Fruit fly (Drosophila melanogaster) whole organism, adult: Measurements from ENCODE around the gene Unr.

ENCODE experiments used
- CG33017 ChIP-seq: fragments of 200-800 bp; sonication (Bioruptor generic); optimal IDR thresholded peaks from 2 replicates; lab custom pipeline; 2018; ENCODE audit warnings: missing biosample characterization, mild to moderate bottlenecking, missing genetic modification characterization, moderate library complexity
- CG7101 ChIP-seq: fragments of 200-800 bp; sonication (Bioruptor generic); optimal IDR thresholded peaks from 2 replicates; lab custom pipeline; 2018; ENCODE audit warnings: missing biosample characterization, mild to moderate bottlenecking, missing genetic modification characterization, moderate library complexity
- Crg-1 ChIP-seq: fragments of 200-800 bp; sonication (Bioruptor generic); optimal IDR thresholded peaks from 2 replicates; lab custom pipeline; 2016; ENCODE audit warnings: missing biosample characterization, missing genetic modification characterization
- Hr96 ChIP-seq: fragments of 200-800 bp; sonication (Bioruptor generic); optimal IDR thresholded peaks from 2 replicates; lab custom pipeline; 2016; ENCODE audit warnings: missing biosample characterization, missing genetic modification characterization
- Mnt ChIP-seq: fragments of 200-800 bp; sonication (Bioruptor generic); optimal IDR thresholded peaks from 2 replicates; lab custom pipeline; 2016; ENCODE audit warnings: missing biosample characterization, mild to moderate bottlenecking, missing genetic modification characterization
- bab1 ChIP-seq: fragments of 200-800 bp; sonication (Bioruptor generic); optimal IDR thresholded peaks from 3 replicates; lab custom pipeline; 2019; ENCODE audit warnings: missing biosample characterization, mild to moderate bottlenecking, missing genetic modification characterization, moderate library complexity
- cnc ChIP-seq, 2 experiments: fragments of >200 bp; optimal IDR thresholded peaks; 2 replicates each; lab custom pipeline; 2017
- ovo ChIP-seq: fragments of 200-800 bp; sonication (Bioruptor generic); optimal IDR thresholded peaks from 2 replicates; lab custom pipeline; 2016; ENCODE audit warnings: missing biosample characterization, missing genetic modification characterization
- pad ChIP-seq: fragments of 200-800 bp; sonication (Bioruptor generic); optimal IDR thresholded peaks from 3 replicates; lab custom pipeline; 2017; ENCODE audit warnings: missing biosample characterization, missing genetic modification characterization, mild to moderate bottlenecking, moderate library complexity, missing genetic modification reagents
- tj ChIP-seq: fragments of 200-800 bp; sonication (Bioruptor generic); optimal IDR thresholded peaks from 3 replicates; lab custom pipeline; 2017; ENCODE audit warnings: missing biosample characterization, mild to moderate bottlenecking, missing genetic modification characterization, moderate library complexity

- TF ChIP-seq pad (no peak), tj (GFP tag; lab: Kevin White, UChicago) (peak; percentile 46), Mnt (GFP tag; lab: Kevin White, UChicago) (no peak), bab1 (GFP tag; lab: Kevin White, UChicago) (no peak), ovo (GFP tag; lab: Kevin White, UChicago) (no peak), cnc (optimal IDR thresholded peaks at IDR 0.05; lab: Kevin White, UChicago) (no peak), CG33017 (tag; lab: Kevin White, UChicago) (peak; percentile 7), CG7101 (tag; lab: Kevin White, UChicago) (peak; percentile 21), Crg-1 (GFP tag; lab: Kevin White, UChicago) (no peak), Hr96 (no peak)
Observed at dm6 chr3L:8447795-8448516, 5.8 kb upstream of the Unr start.
